Worm (Caenorhabditis elegans) whole organism, L4 larva: ENCODE results near the gene wapl-1.

Experiments used
- F10B5.3 ChIP-seq: sonication (generic microtip); optimal IDR thresholded peaks from 2 replicates; lab custom pipeline; 2016; ENCODE audit warnings: mild to moderate bottlenecking, missing genetic modification characterization, missing compliant biosample characterization
- F37D6.2 ChIP-seq: sonication (generic microtip); optimal IDR thresholded peaks from 2 replicates; lab custom pipeline; 2016; ENCODE audit warnings: mild to moderate bottlenecking, missing genetic modification characterization, missing compliant biosample characterization
- T20F7.1 ChIP-seq: fragments of 200-800 bp; sonication (Bioruptor generic); optimal IDR thresholded peaks from 2 replicates; lab custom pipeline; 2018; ENCODE audit warnings: mild to moderate bottlenecking, missing genetic modification characterization, missing compliant biosample characterization
- T26A8.4 ChIP-seq: fragments of 200-800 bp; sonication (Bioruptor generic); IDR thresholded peaks from 2 replicates; pipeline ENCODE4 v1.3.6; 2022; ENCODE audit warnings: missing genetic modification characterization, missing compliant biosample characterization
- Y5F2A.4 ChIP-seq: fragments of 200-800 bp; sonication (Bioruptor generic); optimal IDR thresholded peaks from 2 replicates; lab custom pipeline; 2018; ENCODE audit warnings: mild to moderate bottlenecking, missing genetic modification characterization, missing compliant biosample characterization
- ZK337.2 ChIP-seq: fragments of 200-800 bp; sonication (Bioruptor generic); IDR thresholded peaks from 2 replicates; pipeline ENCODE4 v1.3.6; 2022; ENCODE audit warnings: missing genetic modification reagents, missing genetic modification characterization, missing compliant biosample characterization
- aha-1 ChIP-seq: fragments of 150-350 bp; peaks from one replicate; lab custom pipeline; 2014; ENCODE audit warnings: missing biosample characterization, missing genetic modification characterization
- ama-1 ChIP-seq: fragments of 150-350 bp; optimal IDR thresholded peaks from 2 replicates; lab custom pipeline; 2014; ENCODE audit warnings: inconsistent platforms, mixed read lengths
- arid-1 ChIP-seq: fragments of 200-800 bp; sonication (Bioruptor generic); conservative IDR thresholded peaks from 2 replicates; pipeline ENCODE4 v1.3.6; 2022; ENCODE audit warnings: missing genetic modification reagents, missing genetic modification characterization, missing compliant biosample characterization
- ceh-20 ChIP-seq: fragments of 200-800 bp; sonication (Bioruptor generic); IDR thresholded peaks from 2 replicates; pipeline ENCODE4 v1.3.6; 2022; ENCODE audit warnings: missing genetic modification reagents, missing genetic modification characterization, missing compliant biosample characterization
- ceh-32 ChIP-seq: sonication (generic microtip); optimal IDR thresholded peaks from 2 replicates; lab custom pipeline; 2016; ENCODE audit warnings: mild to moderate bottlenecking, missing genetic modification characterization, missing compliant biosample characterization; ENCODE audit not compliant: poor library complexity
- cey-2 ChIP-seq: sonication (generic microtip); optimal IDR thresholded peaks from 3 replicates; lab custom pipeline; 2017; ENCODE audit warnings: missing genetic modification characterization, mild to moderate bottlenecking, missing compliant biosample characterization, antibody characterized with exemption, borderline replicate concordance; ENCODE audit not compliant: insufficient read depth
- ctbp-1 ChIP-seq: fragments of 200-800 bp; sonication (Bioruptor generic); IDR thresholded peaks from 2 replicates; pipeline ENCODE4 v1.3.6; 2022; ENCODE audit warnings: missing genetic modification reagents, missing genetic modification characterization, missing compliant biosample characterization
- daf-12 ChIP-seq: fragments of 150-350 bp; optimal IDR thresholded peaks from 2 replicates; lab custom pipeline; 2014; ENCODE audit warnings: missing biosample characterization, missing genetic modification reagents, missing genetic modification characterization
- daf-16 ChIP-seq, 3 experiments: sonication (generic microtip); optimal IDR thresholded peaks; 2 replicates each; lab custom pipeline; 2016 to 2017; ENCODE audit warnings: missing genetic modification characterization in 3 of 3, missing genetic modification reagents in 3 of 3, mild to moderate bottlenecking in 2 of 3, missing compliant biosample characterization in 2 of 3, missing biosample characterization in 1 of 3, moderate library complexity in 1 of 3
- dpl-1 ChIP-seq: fragments of 150-350 bp; optimal IDR thresholded peaks from 2 replicates; lab custom pipeline; 2014; ENCODE audit warnings: missing biosample characterization, missing genetic modification reagents, missing genetic modification characterization
- dve-1 ChIP-seq: sonication (generic microtip); optimal IDR thresholded peaks from 2 replicates; lab custom pipeline; 2017; ENCODE audit warnings: antibody characterized with exemption, mild to moderate bottlenecking, missing genetic modification characterization, missing compliant biosample characterization; ENCODE audit not compliant: insufficient read depth
- egl-43 ChIP-seq: fragments of 200-800 bp; sonication (Bioruptor generic); IDR thresholded peaks from 2 replicates; pipeline ENCODE4 v1.3.6; 2022; ENCODE audit warnings: missing genetic modification reagents, missing genetic modification characterization, missing compliant biosample characterization
- gei-8 ChIP-seq: fragments of 200-800 bp; sonication (Bioruptor generic); optimal IDR thresholded peaks from 2 replicates; lab custom pipeline; 2018; ENCODE audit warnings: mild to moderate bottlenecking, missing genetic modification characterization, missing compliant biosample characterization
- hlh-30 ChIP-seq: sonication (generic microtip); optimal IDR thresholded peaks from 2 replicates; lab custom pipeline; 2017; ENCODE audit warnings: antibody characterized with exemption, mild to moderate bottlenecking, missing genetic modification characterization, missing compliant biosample characterization; ENCODE audit not compliant: insufficient read depth
- hmg-1.1 ChIP-seq: fragments of 200-800 bp; sonication (Bioruptor generic); IDR thresholded peaks from 2 replicates; pipeline ENCODE4 v1.3.6; 2022; ENCODE audit warnings: missing genetic modification reagents, missing genetic modification characterization, missing compliant biosample characterization
- lin-15B ChIP-seq: fragments of 150-350 bp; sonication (generic microtip); optimal IDR thresholded peaks from 3 replicates; lab custom pipeline; 2014; ENCODE audit warnings: missing biosample characterization, missing genetic modification characterization
- lin-39 ChIP-seq: fragments of 150-350 bp; optimal IDR thresholded peaks from 2 replicates; lab custom pipeline; 2014; ENCODE audit warnings: missing biosample characterization, missing genetic modification reagents, missing genetic modification characterization
- lsy-2 ChIP-seq, 2 experiments: fragments of 150-350 bp in 1 of 2; sonication (generic microtip) in 1 of 2; optimal IDR thresholded peaks; 2 replicates each; lab custom pipeline; 2014 to 2017; ENCODE audit warnings: missing biosample characterization in 2 of 2, missing genetic modification characterization in 2 of 2
- mdl-1 ChIP-seq, 2 experiments: fragments of 150-350 bp in 1 of 2; sonication (generic microtip) in 1 of 2; optimal IDR thresholded peaks; 2 replicates each; lab custom pipeline; 2014 to 2017; ENCODE audit warnings: missing biosample characterization in 2 of 2, missing genetic modification characterization in 2 of 2
- mdt-29 ChIP-seq: fragments of 200-800 bp; sonication (Bioruptor generic); IDR thresholded peaks from 2 replicates; pipeline ENCODE4 v1.3.6; 2022; ENCODE audit warnings: missing genetic modification reagents, missing genetic modification characterization, missing compliant biosample characterization
- mxl-2 ChIP-seq: fragments of 200-800 bp; sonication (Bioruptor generic); conservative IDR thresholded peaks from 2 replicates; pipeline ENCODE4 v1.3.6; 2022; ENCODE audit warnings: missing genetic modification reagents, missing genetic modification characterization, missing compliant biosample characterization
- mxl-3 ChIP-seq: fragments of 200-800 bp; sonication (Bioruptor generic); optimal IDR thresholded peaks from 2 replicates; lab custom pipeline; 2018; ENCODE audit warnings: mild to moderate bottlenecking, missing genetic modification characterization, missing compliant biosample characterization
- nhr-10 ChIP-seq: fragments of 150-350 bp; optimal IDR thresholded peaks from 2 replicates; lab custom pipeline; 2014; ENCODE audit warnings: missing biosample characterization, missing genetic modification characterization
- nhr-102 ChIP-seq: sonication (generic microtip); optimal IDR thresholded peaks from 2 replicates; lab custom pipeline; 2016; ENCODE audit warnings: mild to moderate bottlenecking, missing genetic modification characterization, moderate library complexity, missing compliant biosample characterization
- nhr-237 ChIP-seq: sonication (generic microtip); optimal IDR thresholded peaks from 2 replicates; lab custom pipeline; 2017; ENCODE audit warnings: missing biosample characterization, missing genetic modification characterization
- nhr-25 ChIP-seq: sonication (generic microtip); optimal IDR thresholded peaks from 2 replicates; lab custom pipeline; 2017; ENCODE audit warnings: missing genetic modification characterization, mild to moderate bottlenecking, missing compliant biosample characterization, antibody characterized with exemption, moderate library complexity, borderline replicate concordance; ENCODE audit not compliant: insufficient read depth
- nhr-28 ChIP-seq: fragments of 150-350 bp; optimal IDR thresholded peaks from 2 replicates; lab custom pipeline; 2014; ENCODE audit warnings: missing biosample characterization, missing genetic modification characterization
- nhr-48 ChIP-seq: sonication (generic microtip); optimal IDR thresholded peaks from 2 replicates; lab custom pipeline; 2016; ENCODE audit warnings: mild to moderate bottlenecking, missing genetic modification characterization, missing compliant biosample characterization
- pha-4 ChIP-seq, 2 experiments: fragments of 150-350 bp in 1 of 2; fragments of 200-800 bp in 1 of 2; sonication (Bioruptor generic) in 1 of 2; IDR thresholded peaks in 1 of 2; optimal IDR thresholded peaks in 1 of 2; 2 replicates each; pipeline versions ENCODE4 v1.3.6 to Lab custom; 2014 to 2022; ENCODE audit warnings: missing genetic modification characterization in 2 of 2, missing genetic modification reagents in 2 of 2, missing biosample characterization in 1 of 2, missing compliant biosample characterization in 1 of 2
- pqm-1 ChIP-seq: sonication (generic microtip); optimal IDR thresholded peaks from 2 replicates; lab custom pipeline; 2017; ENCODE audit warnings: missing biosample characterization, missing genetic modification characterization
- rbr-2 ChIP-seq: sonication (generic microtip); optimal IDR thresholded peaks from 2 replicates; lab custom pipeline; 2016; ENCODE audit warnings: missing genotype, missing genetic modification characterization, missing compliant biosample characterization
- saeg-2 ChIP-seq: fragments of 200-800 bp; sonication (Bioruptor generic); IDR thresholded peaks from 2 replicates; pipeline ENCODE4 v1.3.6; 2022; ENCODE audit warnings: missing genetic modification reagents, missing genetic modification characterization, missing compliant biosample characterization
- snpc-4 ChIP-seq: fragments of 150-350 bp; optimal IDR thresholded peaks from 2 replicates; lab custom pipeline; 2014; ENCODE audit warnings: missing biosample characterization, missing genetic modification characterization
- spr-3 ChIP-seq: fragments of 200-800 bp; sonication (Bioruptor generic); optimal IDR thresholded peaks from 2 replicates; lab custom pipeline; 2018; ENCODE audit warnings: mild to moderate bottlenecking, missing genetic modification characterization, missing compliant biosample characterization
- tag-97 ChIP-seq: fragments of 200-800 bp; sonication (Bioruptor generic); IDR thresholded peaks from 2 replicates; pipeline ENCODE4 v1.3.6; 2022; ENCODE audit warnings: missing genetic modification characterization, missing compliant biosample characterization
- tra-1 ChIP-seq: fragments of 200-800 bp; sonication (Bioruptor generic); IDR thresholded peaks from 2 replicates; pipeline ENCODE4 v1.3.6; 2022; ENCODE audit warnings: missing genetic modification reagents, missing genetic modification characterization, missing compliant biosample characterization
- zag-1 ChIP-seq: fragments of 150-350 bp; optimal IDR thresholded peaks from 2 replicates; lab custom pipeline; 2014; ENCODE audit warnings: missing biosample characterization, missing genetic modification characterization
- zip-11 ChIP-seq: fragments of 200-800 bp; sonication (Bioruptor generic); IDR thresholded peaks from 2 replicates; pipeline ENCODE4 v1.3.6; 2022; ENCODE audit warnings: missing genetic modification characterization, missing compliant biosample characterization
- zip-2 ChIP-seq: fragments of 150-350 bp; optimal IDR thresholded peaks from 2 replicates; lab custom pipeline; 2014; ENCODE audit warnings: missing biosample characterization, missing genetic modification characterization
- ztf-11 ChIP-seq: fragments of 150-350 bp; optimal IDR thresholded peaks from 2 replicates; lab custom pipeline; 2014; ENCODE audit warnings: missing biosample characterization, missing genetic modification characterization

The wapl-1 gene

ce11 chrIV:4477009-4477471 is 31.5 kb upstream of the wapl-1 start, which contains the start of gene M01H9.3 (continued):
- TF ChIP-seq nhr-28 (tag; lab: Kevin White, UChicago): peak; percentile 74
- no peak for TF ChIP-seq mxl-2 (GFP tag; lab: Robert Waterston, UW)
- TF ChIP-seq ceh-20 (GFP tag; lab: Robert Waterston, UW): peak; percentile 70
- peak; percentile 95 for TF ChIP-seq aha-1 (tag; lab: Kevin White, UChicago)
- peak; percentile 31 to 95 for TF ChIP-seq mdl-1 (tag; optimal IDR thresholded peaks at IDR 0.05; lab: Kevin White, UChicago)
- TF ChIP-seq daf-16 (GFP tag; optimal IDR thresholded peaks at IDR 0.05; lab: Kevin White, UChicago): no peak
- peak; percentile 44 for TF ChIP-seq daf-16 (tag; optimal IDR thresholded peaks at IDR 0.05; lab: Kevin White, UChicago)
- no peak for TF ChIP-seq nhr-237

ce11 chrIV:4475362-4476086 is 30.0 kb upstream of the wapl-1 start:
- no peak for TF ChIP-seq daf-12 (tag; lab: Kevin White, UChicago)
- no peak for TF ChIP-seq arid-1 (GFP tag; lab: Robert Waterston, UW)
- TF ChIP-seq nhr-102: no peak
- no peak for TF ChIP-seq dpl-1 (GFP tag; lab: Kevin White, UChicago)
- no peak for TF ChIP-seq Y5F2A.4 (GFP tag; lab: Kevin White, UChicago)
- TF ChIP-seq snpc-4 (tag; lab: Kevin White, UChicago): no peak
- TF ChIP-seq ceh-32 (tag; lab: Kevin White, UChicago): no peak
- no peak for TF ChIP-seq zag-1 (tag; lab: Kevin White, UChicago)
- no peak; the same call in 1 of the 2 replicates for TF ChIP-seq ZK337.2 (GFP tag; lab: Robert Waterston, UW)
- no peak for TF ChIP-seq T20F7.1
- TF ChIP-seq T26A8.4: no peak
- no peak for TF ChIP-seq ztf-11 (tag; lab: Kevin White, UChicago)
- TF ChIP-seq rbr-2: no peak
- TF ChIP-seq F37D6.2: no peak
- TF ChIP-seq lin-39 (tag; lab: Kevin White, UChicago): no peak
- TF ChIP-seq F10B5.3 (tag; lab: Kevin White, UChicago): no peak
- TF ChIP-seq pha-4 (GFP tag; IDR thresholded peaks at IDR 0.05; lab: Robert Waterston, UW): peak; percentile 22; the same call in 1 of the 2 replicates
- no peak for TF ChIP-seq pha-4 (tag; optimal IDR thresholded peaks at IDR 0.05; lab: Kevin White, UChicago)
- 0 out of 2 replicates have a peak, but pooled peaks have one; percentile 6 for TF ChIP-seq saeg-2
- no peak for TF ChIP-seq zip-2 (tag; lab: Kevin White, UChicago)
- peak; percentile 17 for TF ChIP-seq nhr-48
- peak; percentile 24 for TF ChIP-seq pqm-1 (tag; lab: Kevin White, UChicago)
- TF ChIP-seq zip-11 (GFP tag; lab: Robert Waterston, UW): no peak
- 0 out of 2 replicates have a peak, but pooled peaks have one; percentile 18 for TF ChIP-seq tra-1
- TF ChIP-seq dve-1: peak; percentile 66
- no peak for TF ChIP-seq ceh-20 (GFP tag; lab: Robert Waterston, UW)
- TF ChIP-seq ama-1: peak; percentile 34
- TF ChIP-seq lin-15B (tag; lab: Kevin White, UChicago): no peak
- peak; percentile 74 for TF ChIP-seq mxl-3 (GFP tag; lab: Kevin White, UChicago)
- no peak for TF ChIP-seq nhr-25 (tag; lab: Kevin White, UChicago)
- TF ChIP-seq ctbp-1 (GFP tag; lab: Robert Waterston, UW): no peak
- peak in 1 of 2 experiments; percentile 5 for TF ChIP-seq lsy-2 (tag; optimal IDR thresholded peaks at IDR 0.05; lab: Kevin White, UChicago)
- TF ChIP-seq cey-2 (tag; lab: Kevin White, UChicago): no peak
- no peak for TF ChIP-seq hmg-1.1 (GFP tag; lab: Robert Waterston, UW)
- no peak for TF ChIP-seq mdt-29 (GFP tag; lab: Robert Waterston, UW)
- peak; percentile 89 for TF ChIP-seq aha-1 (tag; lab: Kevin White, UChicago)
- no peak for TF ChIP-seq tag-97 (GFP tag; lab: Robert Waterston, UW)
- TF ChIP-seq spr-3 (GFP tag; lab: Kevin White, UChicago): no peak
- no peak for TF ChIP-seq nhr-10 (tag; lab: Kevin White, UChicago)
- no peak for TF ChIP-seq egl-43 (GFP tag; lab: Robert Waterston, UW)
- peak; percentile 47 for TF ChIP-seq hlh-30 (tag; lab: Kevin White, UChicago)
- TF ChIP-seq gei-8: no peak
